Fruit fly (Drosophila melanogaster) whole organism, pupa: ENCODE measurements around the gene CG8135.

Experiments used
- CG12605 ChIP-seq: fragments of 200-800 bp; sonication (Bioruptor generic); IDR thresholded peaks from 2 replicates; pipeline ENCODE4 v1.3.6; 2022; ENCODE audit warnings: missing biosample characterization, missing genetic modification characterization
- Ets98B ChIP-seq: fragments of 200-800 bp; sonication (Bioruptor generic); IDR thresholded peaks from 2 replicates; pipeline ENCODE4 v1.3.6; 2022; ENCODE audit warnings: missing biosample characterization, missing genetic modification characterization
- gl ChIP-seq: fragments of 200-800 bp; sonication (Bioruptor generic); optimal IDR thresholded peaks from 2 replicates; lab custom pipeline; 2018; ENCODE audit warnings: missing biosample characterization, mild to moderate bottlenecking, missing genetic modification characterization

- no peak for TF ChIP-seq gl (tag; lab: Kevin White, UChicago)
- TF ChIP-seq CG12605 (GFP tag; lab: Robert Waterston, UW) = no peak
- no peak for TF ChIP-seq Ets98B (GFP tag; lab: Robert Waterston, UW)
Measured at dm6 chr3R:9441996-9442395, 37.8 kb downstream of the CG8135 start.
